Fruit fly (Drosophila melanogaster) whole organism, wandering third instar larva: ENCODE measurements around the gene CG13924.

Experiments
- GATAd ChIP-seq: sonication (Bioruptor generic); optimal IDR thresholded peaks from 2 replicates; lab custom pipeline; 2016; ENCODE audit warnings: missing biosample characterization, missing genetic modification characterization
- Mio ChIP-seq: sonication (Bioruptor generic); optimal IDR thresholded peaks from 2 replicates; lab custom pipeline; 2016; ENCODE audit warnings: missing biosample characterization, missing genetic modification characterization
- Myc ChIP-seq: fragments of >200 bp; optimal IDR thresholded peaks from 2 replicates; lab custom pipeline; 2017
- Rel ChIP-seq, 2 experiments: fragments of 200-800 bp; sonication (Bioruptor generic) in 1 of 2; optimal IDR thresholded peaks; 2 replicates in 1 of 2; 3 replicates in 1 of 2; lab custom pipeline; 2016 to 2019; ENCODE audit warnings: mild to moderate bottlenecking in 2 of 2, missing biosample characterization in 2 of 2, missing genetic modification characterization in 2 of 2, moderate library complexity in 1 of 2
- Sp1 ChIP-seq: fragments of 200-800 bp; sonication (Bioruptor generic); optimal IDR thresholded peaks from 3 replicates; lab custom pipeline; 2019; ENCODE audit warnings: missing biosample characterization, mild to moderate bottlenecking, missing genetic modification characterization, moderate library complexity
- dmrt93B ChIP-seq: fragments of 200-800 bp; sonication (Bioruptor generic); optimal IDR thresholded peaks from 2 replicates; lab custom pipeline; 2018; ENCODE audit warnings: missing biosample characterization, mild to moderate bottlenecking, missing genetic modification characterization

dm6 chr3L:1916617-1917016, 46.8 kb downstream of the CG13924 start:
- TF ChIP-seq Mio (GFP tag; lab: Kevin White, UChicago) (no peak), Myc (lab: Kevin White, UChicago) (no peak), dmrt93B (no peak), GATAd (GFP tag; lab: Kevin White, UChicago) (no peak), Rel (GFP tag; optimal IDR thresholded peaks at IDR 0.05; lab: Kevin White, UChicago) (no peak), Rel (tag; optimal IDR thresholded peaks at IDR 0.05; lab: Kevin White, UChicago) (no peak), Sp1 (GFP tag; lab: Kevin White, UChicago) (no peak)
